Worm (Caenorhabditis elegans): ENCODE data around the gene nhr-12.
A peak's percentile ranks its signal among the peaks of the same experiment; 100 is the strongest.

Gene nhr-12

DNA sequence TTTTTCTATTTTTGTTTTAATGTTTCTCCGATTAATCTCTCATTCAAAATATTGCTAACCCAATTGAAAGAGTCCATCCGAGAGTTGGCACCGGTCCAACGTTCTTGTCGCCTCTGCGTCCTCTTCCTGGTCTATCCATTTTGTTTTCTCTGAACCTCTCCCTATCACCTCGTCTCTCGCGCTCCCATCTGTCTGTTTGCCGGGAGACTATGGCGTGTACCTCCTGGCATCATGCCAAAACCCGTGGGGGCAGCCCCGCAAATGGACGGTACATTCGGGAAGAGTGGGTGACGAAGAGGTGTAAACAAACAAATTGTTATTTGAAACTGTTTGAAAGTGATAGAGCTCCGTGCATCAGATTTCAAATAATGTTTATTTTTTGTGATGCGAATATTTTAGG is 47.6 kb downstream of the nhr-12 start, which contains the start of gene T06E8.2 (continued):
- TF ChIP-seq tbx-2 (tag; optimal IDR thresholded peaks at IDR 0.05): no peak
- TF ChIP-seq ceh-82 (tag; optimal IDR thresholded peaks at IDR 0.05): no peak

DNA sequence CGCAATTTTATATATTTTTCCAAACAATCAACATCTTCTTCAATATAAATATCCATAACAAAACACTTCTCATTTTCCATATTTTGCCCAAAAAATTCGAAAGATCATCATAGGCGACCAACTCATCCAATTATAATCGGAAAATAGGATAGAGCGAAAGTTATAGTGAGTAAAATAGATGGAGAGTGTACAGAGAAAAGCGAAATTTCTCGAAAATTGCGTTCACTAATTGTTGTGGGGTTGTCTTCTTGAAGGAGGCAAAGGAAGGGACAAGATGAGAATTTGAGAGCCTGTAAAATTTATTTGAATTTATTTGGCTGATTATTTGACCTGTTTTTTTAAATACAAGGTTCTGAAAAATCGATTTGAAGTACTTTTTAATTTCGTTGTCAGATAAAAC is 48.3 kb downstream of the nhr-12 start:
- TF ChIP-seq snpc-4 (tag; optimal IDR thresholded peaks at IDR 0.05) (no peak), nhr-23 (tag; optimal IDR thresholded peaks at IDR 0.05) (peak; percentile 2)
